Worm (Caenorhabditis elegans) whole organism, L1 larva: Measurements from ENCODE around the gene ptp-3.

Experiments
- aha-1 ChIP-seq: fragments of 150-350 bp; optimal IDR thresholded peaks from 2 replicates; lab custom pipeline; 2014; ENCODE audit warnings: missing biosample characterization, missing genetic modification characterization
- ama-1 ChIP-seq: fragments of 150-350 bp; optimal IDR thresholded peaks from 2 replicates; lab custom pipeline; 2014
- blmp-1 ChIP-seq: fragments of 150-350 bp; optimal IDR thresholded peaks from 2 replicates; lab custom pipeline; 2014; ENCODE audit warnings: missing biosample characterization, missing genetic modification characterization
- hpl-2 ChIP-seq: fragments of 150-350 bp; optimal IDR thresholded peaks from 2 replicates; lab custom pipeline; 2014; ENCODE audit warnings: missing biosample characterization, missing genetic modification reagents, missing genetic modification characterization
- nhr-12 ChIP-seq: sonication (generic microtip); optimal IDR thresholded peaks from 2 replicates; lab custom pipeline; 2017; ENCODE audit warnings: missing biosample characterization, missing genetic modification characterization
- nhr-28 ChIP-seq: fragments of 150-350 bp; optimal IDR thresholded peaks from 2 replicates; lab custom pipeline; 2014; ENCODE audit warnings: missing biosample characterization, missing genetic modification characterization
- sptf-1 ChIP-seq: fragments of 150-350 bp; optimal IDR thresholded peaks from 2 replicates; lab custom pipeline; 2014; ENCODE audit warnings: missing biosample characterization, missing genetic modification characterization
- swsn-7 ChIP-seq: sonication (generic microtip); optimal IDR thresholded peaks from 2 replicates; lab custom pipeline; 2016; ENCODE audit warnings: missing genetic modification characterization, missing compliant biosample characterization
- unc-130 ChIP-seq: fragments of 150-350 bp; optimal IDR thresholded peaks from 2 replicates; lab custom pipeline; 2017; ENCODE audit warnings: missing biosample characterization, missing genetic modification characterization, inconsistent platforms

ce11 chrII:10933948-10934722 is 41.2 kb upstream of the ptp-3 start:
- TF ChIP-seq unc-130 (tag; lab: Kevin White, UChicago) = no peak
- no peak for TF ChIP-seq nhr-12
- TF ChIP-seq blmp-1 = no peak
- TF ChIP-seq nhr-28 (tag; lab: Kevin White, UChicago) = no peak
- no peak for TF ChIP-seq aha-1
- TF ChIP-seq sptf-1 (tag; lab: Kevin White, UChicago) = no peak
- TF ChIP-seq hpl-2 (GFP tag; lab: Kevin White, UChicago) = no peak
- no peak for TF ChIP-seq swsn-7 (tag; lab: Kevin White, UChicago)
- no peak for TF ChIP-seq ama-1 (lab: Kevin White, UChicago)
